Worm (Caenorhabditis elegans): Measurements from ENCODE around the gene mpst-1.
"Not testable (repeated sequence)": the region's sequence is repeated elsewhere in the genome, so short reads cannot be mapped to it uniquely, and the experiment has no call there.

The mpst-1 gene

ce11 chrV:11823125-11823833, 3.6 kb downstream of the mpst-1 start:
- TF ChIP-seq efl-1 (optimal IDR thresholded peaks at IDR 0.05) = not testable (repeated sequence)
- peak in 1 of 2 experiments; percentile 58 for TF ChIP-seq efl-1 (GFP tag; optimal IDR thresholded peaks at IDR 0.05 in 1 of 2)
- peak in 1 of 2 experiments; percentile 17 for TF ChIP-seq lin-35 (GFP tag; optimal IDR thresholded peaks at IDR 0.05)
- TF ChIP-seq elt-3 (tag; optimal IDR thresholded peaks at IDR 0.05) = peak in 2 of 6 experiments; percentile 27 to 66
- TF ChIP-seq blmp-1 (tag; optimal IDR thresholded peaks at IDR 0.05) = peak; percentile 45

- TF ChIP-seq swsn-7 (tag; optimal IDR thresholded peaks at IDR 0.05) = peak; percentile 34
- TF ChIP-seq ceh-90 (tag; optimal IDR thresholded peaks at IDR 0.05) = no peak
- peak; percentile 6 for TF ChIP-seq blmp-1 (tag; optimal IDR thresholded peaks at IDR 0.05)
- no peak for TF ChIP-seq ets-5 (GFP tag; IDR thresholded peaks at IDR 0.05)
- peak; percentile 73 for TF ChIP-seq nhr-20 (tag; optimal IDR thresholded peaks at IDR 0.05)
- peak; percentile 52 for TF ChIP-seq lir-3 (tag; optimal IDR thresholded peaks at IDR 0.05; ENCODE audit: poor library complexity)
- peak; percentile 64 for TF ChIP-seq lin-14 (GFP tag; optimal IDR thresholded peaks at IDR 0.05)
- TF ChIP-seq ztf-4 (tag; optimal IDR thresholded peaks at IDR 0.05) = peak; percentile 13
- TF ChIP-seq nhr-11 (tag; optimal IDR thresholded peaks at IDR 0.05) = no peak
- no peak for TF ChIP-seq nhr-84 (tag; optimal IDR thresholded peaks at IDR 0.05)
- TF ChIP-seq snu-23 (GFP tag; optimal IDR thresholded peaks at IDR 0.05) = peak; percentile 79
- peak; percentile 37 for TF ChIP-seq elt-2 (tag; optimal IDR thresholded peaks at IDR 0.05)
- no peak for TF ChIP-seq irx-1 (tag; optimal IDR thresholded peaks at IDR 0.05)
- no peak for TF ChIP-seq fkh-10 (GFP tag; optimal IDR thresholded peaks at IDR 0.05)
- TF ChIP-seq vab-15 (tag; optimal IDR thresholded peaks at IDR 0.05) = no peak
- peak in 1 of 2 experiments; percentile 1 for TF ChIP-seq efl-1 (optimal IDR thresholded peaks at IDR 0.05)
- TF ChIP-seq efl-1 (GFP tag; optimal IDR thresholded peaks at IDR 0.05 in 1 of 2) = no peak
- TF ChIP-seq ama-1 (optimal IDR thresholded peaks at IDR 0.05) = peak; percentile 69
- TF ChIP-seq elt-3 (tag; optimal IDR thresholded peaks at IDR 0.05) = peak in 5 of 6 experiments; percentile 42 to 82 (median 75)
- peak; percentile 74 for TF ChIP-seq mep-1 (tag; optimal IDR thresholded peaks at IDR 0.05)
- TF ChIP-seq efl-3 (GFP tag; optimal IDR thresholded peaks at IDR 0.05) = no peak
- peak in 1 of 2 experiments; percentile 6 for TF ChIP-seq mdl-1 (tag; optimal IDR thresholded peaks at IDR 0.05)
- peak; percentile 49 for TF ChIP-seq ceh-88 (GFP tag; IDR thresholded peaks at IDR 0.05)
- TF ChIP-seq dpl-1 (GFP tag; optimal IDR thresholded peaks at IDR 0.05) = peak; percentile 14 to 39 (median 24)
- TF ChIP-seq nhr-71 (tag; optimal IDR thresholded peaks at IDR 0.05) = peak; percentile 93
- TF ChIP-seq tbx-2 (tag; optimal IDR thresholded peaks at IDR 0.05) = peak; percentile 25
- peak; percentile 55 for TF ChIP-seq unc-130 (tag; optimal IDR thresholded peaks at IDR 0.05)
- TF ChIP-seq aha-1 (tag; optimal IDR thresholded peaks at IDR 0.05) = peak; percentile 79
- TF ChIP-seq C34B4.2 (tag; optimal IDR thresholded peaks at IDR 0.05) = no peak
- TF ChIP-seq nhr-90 (tag; optimal IDR thresholded peaks at IDR 0.05; ENCODE audit: poor library complexity) = peak; percentile 69
- TF ChIP-seq zip-4 (GFP tag; optimal IDR thresholded peaks at IDR 0.05) = peak; percentile 13
- TF ChIP-seq rnt-1 (tag; optimal IDR thresholded peaks at IDR 0.05) = peak; percentile 50
- TF ChIP-seq ztf-11 (tag; optimal IDR thresholded peaks at IDR 0.05) = no peak
- TF ChIP-seq nhr-47 (tag; optimal IDR thresholded peaks at IDR 0.05) = peak; percentile 38
- peak; percentile 1 for TF ChIP-seq sup-37 (GFP tag; optimal IDR thresholded peaks at IDR 0.05)
- peak; percentile 22 to 37 for TF ChIP-seq lsy-2 (tag; optimal IDR thresholded peaks at IDR 0.05)
- TF ChIP-seq C16A3.4 (tag; optimal IDR thresholded peaks at IDR 0.05) = peak; percentile 18
- peak; percentile 88 for TF ChIP-seq nhr-19 (GFP tag; conservative IDR thresholded peaks at IDR 0.05)
- TF ChIP-seq snpc-4 (tag; optimal IDR thresholded peaks at IDR 0.05) = peak; percentile 8
- TF ChIP-seq lin-35 (GFP tag; optimal IDR thresholded peaks at IDR 0.05) = peak in 1 of 2 experiments; percentile 72
- TF ChIP-seq nhr-85 (tag) = peak; percentile 62
Observed at ce11 chrV:11822461-11822939, 4.4 kb downstream of the mpst-1 start, which contains the start of gene pyc-1. Gene pyc-1, minus strand, starts transcription at chrV:11822529.
